Fruit fly (Drosophila melanogaster): ENCODE results near the gene Twdlalpha.

DNA sequence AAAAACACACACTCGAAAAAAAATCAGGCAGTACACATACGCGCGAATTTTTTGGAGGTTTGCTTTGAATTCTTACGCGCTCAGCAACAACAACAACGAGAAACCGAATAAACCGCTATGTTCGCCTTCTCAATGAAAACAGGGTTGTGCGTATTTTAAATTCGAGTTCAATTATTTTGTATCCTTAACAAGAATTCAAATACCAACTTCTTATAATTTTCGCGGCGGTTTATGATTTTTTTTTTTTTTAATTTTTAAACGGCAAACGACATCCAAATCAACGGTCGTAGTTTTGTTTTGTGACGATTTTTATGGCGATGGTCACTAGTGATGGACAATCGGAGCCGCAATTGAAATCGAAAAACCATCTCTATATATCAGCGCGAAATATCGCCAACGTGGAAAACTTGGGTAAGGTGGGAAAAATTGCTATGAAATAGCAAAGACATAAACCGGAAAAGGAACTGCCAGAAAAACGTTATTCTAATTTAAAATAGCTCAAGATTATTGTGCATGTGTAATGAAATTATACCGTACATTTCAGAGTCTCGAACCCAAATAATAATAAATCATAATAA lies 9.0 kb downstream of the Twdlalpha start, which contains the start of gene goe:
- peak; percentile 18 to 63 for TF ChIP-seq CTCF (optimal IDR thresholded peaks at IDR 0.05)
- TF ChIP-seq CG8478 (optimal IDR thresholded peaks at IDR 0.05) = no peak

Measured in S2 (cell line).